Worm (Caenorhabditis elegans): Measurements from ENCODE around the gene hmit-1.3.

hmit-1.3 gene

DNA sequence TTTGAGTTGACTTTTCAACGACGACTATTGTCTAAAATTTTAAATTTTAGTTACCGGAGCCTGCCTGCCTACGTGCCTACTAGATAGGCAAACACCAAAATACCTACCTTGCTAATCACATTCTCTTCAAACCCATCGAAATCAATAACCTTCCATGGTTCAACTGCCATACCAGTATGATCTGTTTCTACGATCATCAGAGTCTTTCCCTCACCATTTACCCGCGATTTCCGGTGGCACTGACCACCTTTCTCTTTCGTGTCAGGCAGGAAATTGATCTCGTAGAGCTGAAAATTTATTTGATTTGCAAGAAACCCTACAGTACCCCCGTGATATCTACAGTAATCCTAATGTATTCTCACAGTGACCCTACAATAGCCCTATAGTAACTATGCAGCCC is 34.4 kb downstream of the hmit-1.3 start:
- no peak for TF ChIP-seq nhr-120 (GFP tag; IDR thresholded peaks at IDR 0.05)
- TF ChIP-seq C06A6.2 (GFP tag; conservative IDR thresholded peaks at IDR 0.05), result no peak

DNA sequence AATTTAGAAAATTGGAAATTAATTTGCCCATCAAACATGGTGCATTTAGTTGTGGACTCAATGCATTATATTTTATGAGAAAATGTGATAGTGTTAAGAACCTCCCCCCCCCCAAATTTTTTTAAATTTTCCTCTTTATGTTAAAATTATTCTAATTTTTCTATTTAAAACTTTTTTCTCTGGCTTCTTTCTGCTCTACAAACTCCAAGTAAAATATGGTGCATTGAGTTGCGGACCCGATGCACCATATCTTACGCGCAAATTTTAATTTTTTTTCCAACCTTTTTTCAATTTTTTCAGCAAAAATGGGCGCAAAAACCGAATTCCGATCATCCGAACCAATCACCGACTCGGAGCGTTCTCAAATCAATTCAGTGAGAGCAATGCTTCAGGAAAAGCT is 37.1 kb downstream of the hmit-1.3 start, which contains the start of gene C34C12.6:
Gene C34C12.6 (plus strand): TSS at position 301 of the 400 bp plus-strand sequence.
- no peak for TF ChIP-seq cebp-1 (GFP tag; IDR thresholded peaks at IDR 0.05)
- TF ChIP-seq cebp-1 (tag; optimal IDR thresholded peaks at IDR 0.05), result no peak
- TF ChIP-seq lsy-27 (tag; optimal IDR thresholded peaks at IDR 0.05; ENCODE audit: borderline replicate concordance, insufficient read depth), result no peak
- TF ChIP-seq madf-3 (GFP tag; IDR thresholded peaks at IDR 0.05), result no peak
- no peak for TF ChIP-seq cebp-2 (GFP tag; IDR thresholded peaks at IDR 0.05)
- TF ChIP-seq F37B4.10 (GFP tag; IDR thresholded peaks at IDR 0.05), result no peak
- TF ChIP-seq D2030.7 (GFP tag; IDR thresholded peaks at IDR 0.05), result no peak
- TF ChIP-seq gei-17 (GFP tag; optimal IDR thresholded peaks at IDR 0.05), result no peak
- no peak for TF ChIP-seq tbx-9 (tag; optimal IDR thresholded peaks at IDR 0.05; ENCODE audit: borderline replicate concordance)
- TF ChIP-seq ceh-79 (tag; optimal IDR thresholded peaks at IDR 0.05), result no peak
- no peak for TF ChIP-seq nhr-80 (tag; optimal IDR thresholded peaks at IDR 0.05)
- TF ChIP-seq rpc-1 (optimal IDR thresholded peaks at IDR 0.05), result no peak
- TF ChIP-seq rpc-1 (tag; optimal IDR thresholded peaks at IDR 0.05), result no peak
- no peak for TF ChIP-seq lir-1 (GFP tag; conservative IDR thresholded peaks at IDR 0.05)
- TF ChIP-seq F55B11.4 (tag; optimal IDR thresholded peaks at IDR 0.05; ENCODE audit: borderline replicate concordance, insufficient read depth), result no peak
- no peak for TF ChIP-seq zfh-2 (GFP tag; conservative IDR thresholded peaks at IDR 0.05)
- TF ChIP-seq let-607 (tag; optimal IDR thresholded peaks at IDR 0.05), result no peak

DNA sequence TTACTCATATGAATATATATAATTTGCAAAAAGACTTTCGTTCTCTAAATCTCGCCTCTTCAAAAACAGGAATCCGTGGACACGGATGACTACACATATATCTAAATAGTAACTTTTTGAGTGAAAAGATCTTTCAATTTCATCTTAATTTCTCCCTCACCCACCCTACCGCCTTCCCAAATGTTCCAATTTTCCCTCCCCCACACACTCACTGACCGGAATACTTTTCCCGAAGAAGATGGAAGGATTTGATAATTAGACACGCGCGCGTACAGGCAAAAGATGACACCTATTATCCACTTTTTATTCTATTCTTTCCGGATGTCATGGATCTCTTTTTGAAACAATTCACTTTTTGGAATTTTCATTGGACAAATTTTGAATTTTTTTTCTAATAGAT is 38.5 kb downstream of the hmit-1.3 start:
- TF ChIP-seq rcor-1 (GFP tag; IDR thresholded peaks at IDR 0.05) (no peak), hmg-1.2 (GFP tag; IDR thresholded peaks at IDR 0.05) (no peak), chd-7 (tag; optimal IDR thresholded peaks at IDR 0.05) (no peak), ama-1 (optimal IDR thresholded peaks at IDR 0.05) (no peak), ama-1 (GFP tag; optimal IDR thresholded peaks at IDR 0.05) (no peak), cebp-1 (GFP tag; IDR thresholded peaks at IDR 0.05) (no peak), cebp-1 (tag; optimal IDR thresholded peaks at IDR 0.05) (no peak), madf-6 (GFP tag; IDR thresholded peaks at IDR 0.05) (no peak), unc-130 (GFP tag; optimal IDR thresholded peaks at IDR 0.05) (no peak), Y95B8A.8 (GFP tag; IDR thresholded peaks at IDR 0.05) (no peak), F52B5.7 (tag; optimal IDR thresholded peaks at IDR 0.05) (no peak), athp-1 (tag; optimal IDR thresholded peaks at IDR 0.05) (no peak), ceh-27 (GFP tag; optimal IDR thresholded peaks at IDR 0.05) (no peak), lin-40 (tag; optimal IDR thresholded peaks at IDR 0.05) (no peak), die-1 (tag; optimal IDR thresholded peaks at IDR 0.05) (no peak), nhr-179 (tag; optimal IDR thresholded peaks at IDR 0.05) (no peak), ekl-4 (GFP tag; IDR thresholded peaks at IDR 0.05) (no peak), atf-7 (tag; optimal IDR thresholded peaks at IDR 0.05) (no peak), attf-6 (GFP tag; IDR thresholded peaks at IDR 0.05) (no peak)

DNA sequence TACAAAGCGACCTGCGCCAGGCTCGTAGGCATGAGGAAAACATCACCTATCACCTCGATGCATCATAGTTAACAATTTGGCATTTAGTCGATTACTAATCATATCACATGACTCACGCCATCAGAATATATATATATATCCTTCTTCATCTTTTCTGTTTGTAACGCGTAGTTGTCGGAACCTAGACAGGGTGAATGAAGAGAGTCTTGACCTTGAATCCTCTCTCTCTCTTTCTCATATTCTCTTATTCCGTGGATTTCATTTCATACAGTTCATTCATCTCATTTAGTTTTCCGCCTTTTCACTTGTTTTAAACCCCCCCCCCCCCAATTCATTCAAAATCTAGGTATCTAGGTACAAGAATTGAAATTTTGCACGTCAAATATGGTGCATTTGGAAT is 39.2 kb downstream of the hmit-1.3 start:
- TF ChIP-seq ztf-25 (GFP tag; IDR thresholded peaks at IDR 0.05) (no peak), B0261.1 (tag; optimal IDR thresholded peaks at IDR 0.05) (no peak), F39B2.1 (GFP tag; IDR thresholded peaks at IDR 0.05) (no peak), egl-18 (GFP tag; IDR thresholded peaks at IDR 0.05) (no peak), nfyb-1 (GFP tag; IDR thresholded peaks at IDR 0.05) (no peak), rec-8 (tag; optimal IDR thresholded peaks at IDR 0.05) (no peak), lsy-27 (tag; optimal IDR thresholded peaks at IDR 0.05; ENCODE audit: borderline replicate concordance, insufficient read depth) (no peak), F55B11.4 (tag; optimal IDR thresholded peaks at IDR 0.05; ENCODE audit: borderline replicate concordance, insufficient read depth) (no peak), ceh-79 (tag; optimal IDR thresholded peaks at IDR 0.05) (no peak), ztf-26 (tag; optimal IDR thresholded peaks at IDR 0.05) (no peak), hlh-26 (GFP tag; conservative IDR thresholded peaks at IDR 0.05) (no peak), Y53G8AR.9 (GFP tag; conservative IDR thresholded peaks at IDR 0.05) (no peak)
